Worm (Caenorhabditis elegans): ENCODE measurements around the gene srbc-63.

The srbc-63 gene

DNA sequence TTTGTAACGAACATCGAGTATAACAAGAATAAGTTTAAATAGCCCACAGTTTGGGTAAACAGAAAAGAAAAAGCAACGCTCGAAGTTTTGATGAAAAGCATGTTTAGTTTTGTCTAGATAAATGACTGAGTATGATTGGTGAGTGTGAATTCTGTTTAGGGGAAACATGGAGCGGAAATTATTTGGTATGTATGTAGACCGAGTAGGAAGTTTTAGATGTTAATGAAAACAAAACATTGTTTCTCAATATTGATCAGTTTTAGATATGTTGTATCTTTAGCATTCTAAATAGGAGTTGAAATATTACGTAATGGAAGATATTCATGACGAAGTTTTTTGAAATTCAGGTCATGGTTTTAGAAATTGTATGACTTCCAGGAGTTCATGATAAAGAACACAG is at the start of gene srbc-63:
srbc-63 (minus strand) TSS at position 101 of the 400 bp plus-strand sequence.
- TF ChIP-seq daf-8 (GFP tag; IDR thresholded peaks at IDR 0.05) = no peak
- TF ChIP-seq nhr-76 (tag; optimal IDR thresholded peaks at IDR 0.05) = no peak
- no peak for TF ChIP-seq Y48G9A.11 (GFP tag; IDR thresholded peaks at IDR 0.05)
- TF ChIP-seq ceh-82 (tag; optimal IDR thresholded peaks at IDR 0.05) = no peak
- no peak for TF ChIP-seq F49E8.2 (tag; optimal IDR thresholded peaks at IDR 0.05; ENCODE audit: borderline replicate concordance)
- no peak for TF ChIP-seq dve-1 (tag; optimal IDR thresholded peaks at IDR 0.05; ENCODE audit: insufficient read depth)
- TF ChIP-seq unc-62 (GFP tag; optimal IDR thresholded peaks at IDR 0.05 in 1 of 2) = no peak
- no peak for TF ChIP-seq unc-62 (tag; optimal IDR thresholded peaks at IDR 0.05)
- TF ChIP-seq egl-27 (tag; optimal IDR thresholded peaks at IDR 0.05) = no peak
- TF ChIP-seq nhr-42 (GFP tag; IDR thresholded peaks at IDR 0.05) = no peak
- TF ChIP-seq madf-9 (GFP tag; conservative IDR thresholded peaks at IDR 0.05) = no peak
- TF ChIP-seq mes-2 (tag; optimal IDR thresholded peaks at IDR 0.05; ENCODE audit: poor library complexity, severe bottlenecking) = no peak
- no peak for TF ChIP-seq F37D6.2 (tag; optimal IDR thresholded peaks at IDR 0.05)
- TF ChIP-seq duxl-1 (tag; optimal IDR thresholded peaks at IDR 0.05; ENCODE audit: poor library complexity) = no peak
- TF ChIP-seq dmd-8 (GFP tag; IDR thresholded peaks at IDR 0.05) = no peak
- no peak for TF ChIP-seq hlh-30 (tag; optimal IDR thresholded peaks at IDR 0.05; ENCODE audit: insufficient read depth)
- no peak for TF ChIP-seq daf-16 (GFP tag; optimal IDR thresholded peaks at IDR 0.05)
- no peak for TF ChIP-seq daf-16 (tag; optimal IDR thresholded peaks at IDR 0.05)
- no peak for TF ChIP-seq pqm-1 (tag; optimal IDR thresholded peaks at IDR 0.05)
- TF ChIP-seq ztf-7 (tag; optimal IDR thresholded peaks at IDR 0.05) = no peak
- no peak for TF ChIP-seq zip-11 (GFP tag; IDR thresholded peaks at IDR 0.05)
- TF ChIP-seq lsy-2 (tag; optimal IDR thresholded peaks at IDR 0.05) = no peak

DNA sequence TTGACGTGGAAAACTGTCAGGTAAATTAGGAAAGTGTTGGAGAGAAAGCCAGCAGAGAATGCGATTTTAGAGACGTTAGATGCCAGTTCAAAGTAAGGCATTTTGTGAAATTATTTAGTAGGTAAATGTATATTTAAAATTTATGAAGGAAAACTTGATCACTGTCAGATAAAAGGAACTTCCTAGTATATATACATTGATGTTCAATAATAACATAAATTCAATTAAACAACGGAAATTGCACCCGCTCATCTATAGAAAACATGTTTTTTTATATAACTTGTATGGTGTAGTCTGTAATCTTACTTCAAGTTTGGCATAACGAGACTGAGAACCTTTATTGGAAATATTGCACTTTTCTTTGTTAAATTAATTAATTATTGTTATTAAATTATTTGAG is 46.6 kb upstream of the srbc-63 start, which contains the start of gene str-71:
str-71 (minus strand) TSS at position 101 of the 400 bp plus-strand sequence.
- peak; percentile 83 for TF ChIP-seq aha-1 (tag)
- TF ChIP-seq aly-2 (tag; optimal IDR thresholded peaks at IDR 0.05) = no peak

DNA sequence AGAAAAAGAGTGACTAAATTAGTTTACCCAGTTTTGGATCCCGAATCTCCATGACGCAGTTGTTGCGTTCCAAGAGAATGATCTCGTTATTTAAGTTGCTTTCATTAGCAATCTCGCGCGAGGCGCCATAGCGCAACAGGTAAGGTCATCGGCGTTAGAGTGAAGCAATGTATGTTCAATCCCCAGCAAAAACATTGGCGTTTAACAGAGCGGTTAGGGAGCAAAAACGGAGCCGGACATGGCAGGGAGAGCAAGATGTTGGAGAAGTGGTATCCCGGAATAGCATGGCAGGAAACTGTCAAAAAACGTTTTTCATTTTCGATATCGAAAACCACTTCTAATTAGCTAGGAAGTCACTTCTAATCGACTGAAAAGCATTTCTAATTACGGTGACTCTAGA is 41.8 kb upstream of the srbc-63 start:
- TF ChIP-seq duxl-1 (tag; optimal IDR thresholded peaks at IDR 0.05; ENCODE audit: poor library complexity) (no peak), mdl-1 (tag; optimal IDR thresholded peaks at IDR 0.05) (no peak), arid-1 (GFP tag; conservative IDR thresholded peaks at IDR 0.05) (peak; percentile 75; the same call in 1 of the 2 replicates), cey-2 (tag; optimal IDR thresholded peaks at IDR 0.05; ENCODE audit: borderline replicate concordance, insufficient read depth) (no peak), lim-7 (GFP tag; IDR thresholded peaks at IDR 0.05) (peak; percentile 77), Y48G9A.11 (GFP tag; IDR thresholded peaks at IDR 0.05) (0 out of 2 replicates have a peak, but pooled peaks have one; percentile 34), spr-1 (tag; optimal IDR thresholded peaks at IDR 0.05) (no peak), hlh-11 (tag; optimal IDR thresholded peaks at IDR 0.05) (no peak), Y5F2A.4 (GFP tag; optimal IDR thresholded peaks at IDR 0.05) (no peak), mxl-2 (GFP tag; conservative IDR thresholded peaks at IDR 0.05) (no peak), nhr-111 (GFP tag; optimal IDR thresholded peaks at IDR 0.05) (peak; percentile 39), daf-8 (GFP tag; IDR thresholded peaks at IDR 0.05) (no peak), nhr-25 (tag; optimal IDR thresholded peaks at IDR 0.05; ENCODE audit: borderline replicate concordance, insufficient read depth) (no peak), lir-3 (tag; optimal IDR thresholded peaks at IDR 0.05) (no peak), ceh-44 (GFP tag; IDR thresholded peaks at IDR 0.05) (no peak), madf-9 (GFP tag; conservative IDR thresholded peaks at IDR 0.05) (no peak), ztf-11 (tag; optimal IDR thresholded peaks at IDR 0.05) (no peak), nhr-76 (tag; optimal IDR thresholded peaks at IDR 0.05) (no peak), mdt-29 (GFP tag; IDR thresholded peaks at IDR 0.05) (peak; percentile 26; the same call in 1 of the 2 replicates), unc-130 (GFP tag; optimal IDR thresholded peaks at IDR 0.05) (no peak), mep-1 (tag; optimal IDR thresholded peaks at IDR 0.05) (no peak), lsy-2 (tag; optimal IDR thresholded peaks at IDR 0.05) (no peak), snpc-4 (tag; optimal IDR thresholded peaks at IDR 0.05) (no peak), lin-38 (GFP tag; IDR thresholded peaks at IDR 0.05) (no peak), madf-5 (GFP tag; IDR thresholded peaks at IDR 0.05) (peak in 1 of 2 experiments; percentile 65; a peak in 1 of 4 replicates), Y75B8A.6 (GFP tag; IDR thresholded peaks at IDR 0.05) (peak; percentile 57; the same call in 1 of the 2 replicates), nhr-6 (tag; optimal IDR thresholded peaks at IDR 0.05) (no peak), zip-11 (GFP tag; IDR thresholded peaks at IDR 0.05) (no peak), mes-2 (tag; optimal IDR thresholded peaks at IDR 0.05; ENCODE audit: poor library complexity, severe bottlenecking) (peak; percentile 45), lin-1 (GFP tag; IDR thresholded peaks at IDR 0.05) (no peak), nhr-48 (tag; optimal IDR thresholded peaks at IDR 0.05) (no peak)
